Fruit fly (Drosophila melanogaster) whole organism, embryonic: ENCODE data around the gene CG10793.

Experiments
- Atf-2 ChIP-seq: fragments of 200-800 bp; sonication (Bioruptor generic); optimal IDR thresholded peaks from 2 replicates; lab custom pipeline; 2016; ENCODE audit warnings: missing biosample characterization, missing genetic modification characterization
- CG10274 ChIP-seq: fragments of 200-800 bp; sonication (Bioruptor generic); optimal IDR thresholded peaks from 3 replicates; lab custom pipeline; 2017; ENCODE audit warnings: missing biosample characterization, mild to moderate bottlenecking, missing genetic modification characterization
- CG12391 ChIP-seq: fragments of 200-800 bp; sonication (Bioruptor generic); optimal IDR thresholded peaks from 3 replicates; lab custom pipeline; 2018; ENCODE audit warnings: missing biosample characterization, mild to moderate bottlenecking, missing genetic modification characterization, moderate library complexity
- CG12942 ChIP-seq: fragments of 200-800 bp; sonication (Bioruptor generic); optimal IDR thresholded peaks from 3 replicates; lab custom pipeline; 2016; ENCODE audit warnings: missing biosample characterization, missing genetic modification characterization
- CG13775 ChIP-seq: fragments of 200-800 bp; sonication (Bioruptor generic); optimal IDR thresholded peaks from 3 replicates; lab custom pipeline; 2017; ENCODE audit warnings: missing biosample characterization, mild to moderate bottlenecking, missing genetic modification characterization
- CG15073 ChIP-seq: fragments of 200-800 bp; sonication (Bioruptor generic); optimal IDR thresholded peaks from 2 replicates; lab custom pipeline; 2016; ENCODE audit warnings: missing biosample characterization, missing genetic modification characterization
- CG17186 ChIP-seq: fragments of 200-800 bp; sonication (Bioruptor generic); optimal IDR thresholded peaks from 3 replicates; lab custom pipeline; 2017; ENCODE audit warnings: missing biosample characterization, missing genetic modification reagents, missing genetic modification characterization
- CG2199 ChIP-seq: fragments of 200-800 bp; sonication (Bioruptor generic); IDR thresholded peaks from 3 replicates; pipeline ENCODE4 v1.3.6; 2022; ENCODE audit warnings: missing biosample characterization, missing genetic modification characterization
- CG2875 ChIP-seq: fragments of 200-800 bp; sonication (Bioruptor generic); optimal IDR thresholded peaks from 2 replicates; lab custom pipeline; 2017; ENCODE audit warnings: missing biosample characterization, mild to moderate bottlenecking, missing genetic modification characterization, missing genetic modification reagents
- CG2889 ChIP-seq: fragments of 200-800 bp; sonication (Bioruptor generic); IDR thresholded peaks from 3 replicates; pipeline ENCODE4 v1.3.6; 2022; ENCODE audit warnings: missing biosample characterization, missing genetic modification characterization
- CG33213 ChIP-seq: fragments of 200-800 bp; sonication (Bioruptor generic); optimal IDR thresholded peaks from 3 replicates; lab custom pipeline; 2016; ENCODE audit warnings: missing biosample characterization, missing genetic modification characterization
- CG3847 ChIP-seq: fragments of 200-800 bp; sonication (Bioruptor generic); IDR thresholded peaks from 2 replicates; pipeline ENCODE4 v1.3.6; 2022; ENCODE audit warnings: missing biosample characterization, missing genetic modification characterization
- CG43689 ChIP-seq: fragments of 200-800 bp; sonication (Bioruptor generic); IDR thresholded peaks from 2 replicates; pipeline ENCODE4 v1.3.6; 2022; ENCODE audit warnings: missing biosample characterization, missing genetic modification characterization
- CG4404 ChIP-seq: fragments of 200-800 bp; sonication (Bioruptor generic); IDR thresholded peaks from 2 replicates; pipeline ENCODE4 v1.3.6; 2022; ENCODE audit warnings: missing biosample characterization, missing genetic modification characterization
- CG4707 ChIP-seq: fragments of 200-800 bp; sonication (Bioruptor generic); optimal IDR thresholded peaks from 2 replicates; lab custom pipeline; 2018; ENCODE audit warnings: missing biosample characterization, mild to moderate bottlenecking, missing genetic modification characterization, moderate library complexity
- CG6175 ChIP-seq: fragments of 200-800 bp; sonication (Bioruptor generic); IDR thresholded peaks from 3 replicates; pipeline ENCODE4 v1.3.6; 2022; ENCODE audit warnings: missing biosample characterization, missing genetic modification characterization
- CG6765 ChIP-seq: fragments of 200-800 bp; sonication (Bioruptor generic); optimal IDR thresholded peaks from 3 replicates; lab custom pipeline; 2017; ENCODE audit warnings: missing biosample characterization, mild to moderate bottlenecking, missing genetic modification characterization
- CG6813 ChIP-seq: fragments of 200-800 bp; sonication (Bioruptor generic); optimal IDR thresholded peaks from 2 replicates; lab custom pipeline; 2017; ENCODE audit warnings: missing biosample characterization, missing genetic modification characterization, mild to moderate bottlenecking, moderate library complexity, missing genetic modification reagents
- CG7271 ChIP-seq: fragments of 200-800 bp; sonication (Bioruptor generic); optimal IDR thresholded peaks from 2 replicates; lab custom pipeline; 2018; ENCODE audit warnings: missing biosample characterization, mild to moderate bottlenecking, missing genetic modification characterization, moderate library complexity
- CG9215 ChIP-seq: fragments of 200-800 bp; sonication (Bioruptor generic); IDR thresholded peaks from 2 replicates; pipeline ENCODE4 v1.3.6; 2022; ENCODE audit warnings: missing biosample characterization, missing genetic modification characterization
- CG9437 ChIP-seq: fragments of 200-800 bp; sonication (Bioruptor generic); optimal IDR thresholded peaks from 2 replicates; lab custom pipeline; 2018; ENCODE audit warnings: missing biosample characterization, mild to moderate bottlenecking, missing genetic modification characterization
- CG9817 ChIP-seq: fragments of 200-800 bp; sonication (Bioruptor generic); optimal IDR thresholded peaks from 2 replicates; lab custom pipeline; 2018; ENCODE audit warnings: missing biosample characterization, mild to moderate bottlenecking, missing genetic modification characterization, moderate library complexity
- D ChIP-seq, 2 experiments: fragments of 200-800 bp in 1 of 2; fragments of >200 bp in 1 of 2; sonication (Bioruptor generic) in 1 of 2; optimal IDR thresholded peaks; 2 replicates in 1 of 2; 3 replicates in 1 of 2; lab custom pipeline; 2017; ENCODE audit warnings: mild to moderate bottlenecking in 1 of 2, missing biosample characterization in 1 of 2, missing genetic modification characterization in 1 of 2, missing genetic modification reagents in 1 of 2
- D19A ChIP-seq: fragments of 200-800 bp; optimal IDR thresholded peaks from 3 replicates; lab custom pipeline; 2019; ENCODE audit warnings: missing biosample characterization, mild to moderate bottlenecking, missing genetic modification characterization, moderate library complexity
- Dbx ChIP-seq: fragments of 200-800 bp; sonication (Bioruptor generic); IDR thresholded peaks from 3 replicates; pipeline ENCODE4 v1.3.6; 2022; ENCODE audit warnings: missing biosample characterization, missing genetic modification characterization
- Drgx ChIP-seq: fragments of 200-800 bp; sonication (Bioruptor generic); IDR thresholded peaks from 2 replicates; pipeline ENCODE4 v1.3.6; 2022; ENCODE audit warnings: missing biosample characterization, missing genetic modification characterization
- H2.0 ChIP-seq: fragments of 200-800 bp; sonication (Bioruptor generic); IDR thresholded peaks from 2 replicates; pipeline ENCODE4 v1.3.6; 2022; ENCODE audit warnings: missing biosample characterization, missing genetic modification characterization
- Hmr ChIP-seq: fragments of 200-800 bp; sonication (Bioruptor generic); optimal IDR thresholded peaks from 3 replicates; lab custom pipeline; 2017; ENCODE audit warnings: mild to moderate bottlenecking, missing biosample characterization, missing genetic modification reagents, missing genetic modification characterization
- MBD-R2 ChIP-seq: fragments of 200-800 bp; sonication (Bioruptor generic); IDR thresholded peaks from 2 replicates; pipeline ENCODE4 v1.3.6; 2022; ENCODE audit warnings: missing biosample characterization, missing genetic modification characterization
- Mes4 ChIP-seq: fragments of 200-800 bp; sonication (Bioruptor generic); optimal IDR thresholded peaks from 2 replicates; lab custom pipeline; 2016; ENCODE audit warnings: missing biosample characterization, missing genetic modification characterization
- Neu2 ChIP-seq: fragments of 200-800 bp; sonication (Bioruptor generic); optimal IDR thresholded peaks from 3 replicates; lab custom pipeline; 2016; ENCODE audit warnings: missing biosample characterization, missing genetic modification characterization, borderline replicate concordance
- da ChIP-seq: fragments of 200-800 bp; sonication (Bioruptor generic); optimal IDR thresholded peaks from 2 replicates; lab custom pipeline; 2016; ENCODE audit warnings: missing biosample characterization, missing genetic modification characterization
- danr ChIP-seq: fragments of 200-800 bp; sonication (Bioruptor generic); IDR thresholded peaks from 2 replicates; pipeline ENCODE4 v1.3.6; 2022; ENCODE audit warnings: missing biosample characterization, missing genetic modification characterization
- disco-r ChIP-seq: fragments of 200-800 bp; sonication (Bioruptor generic); optimal IDR thresholded peaks from 2 replicates; lab custom pipeline; 2016; ENCODE audit warnings: missing biosample characterization, missing genetic modification characterization
- dm ChIP-seq: fragments of 200-800 bp; sonication (Bioruptor generic); optimal IDR thresholded peaks from 3 replicates; lab custom pipeline; 2016; ENCODE audit warnings: missing biosample characterization, missing genetic modification characterization
- dmrt11E ChIP-seq: fragments of 200-800 bp; sonication (Bioruptor generic); optimal IDR thresholded peaks from 3 replicates; lab custom pipeline; 2018; ENCODE audit warnings: missing biosample characterization, mild to moderate bottlenecking, missing genetic modification characterization, moderate library complexity
- gem ChIP-seq: fragments of 200-800 bp; sonication (Bioruptor generic); optimal IDR thresholded peaks from 2 replicates; lab custom pipeline; 2019; ENCODE audit warnings: missing biosample characterization, mild to moderate bottlenecking, missing genetic modification characterization, moderate library complexity
- inv ChIP-seq: fragments of 200-800 bp; sonication (Bioruptor generic); IDR thresholded peaks from 2 replicates; pipeline ENCODE4 v1.3.6; 2022; ENCODE audit warnings: missing biosample characterization, missing genetic modification characterization; ENCODE audit not compliant: partially characterized antibody
- jing ChIP-seq: fragments of 200-800 bp; sonication (Bioruptor generic); optimal IDR thresholded peaks from 2 replicates; lab custom pipeline; 2018; ENCODE audit warnings: missing biosample characterization, mild to moderate bottlenecking, missing genetic modification characterization
- odd ChIP-seq: fragments of 200-800 bp; sonication (Bioruptor generic); optimal IDR thresholded peaks from 2 replicates; lab custom pipeline; 2017; ENCODE audit warnings: missing biosample characterization, mild to moderate bottlenecking, missing genetic modification characterization
- pfk ChIP-seq: fragments of 200-800 bp; sonication (Bioruptor generic); optimal IDR thresholded peaks from 2 replicates; lab custom pipeline; 2018; ENCODE audit warnings: missing biosample characterization, mild to moderate bottlenecking, missing genetic modification characterization, moderate library complexity
- pum ChIP-seq: fragments of 200-800 bp; sonication (Bioruptor generic); optimal IDR thresholded peaks from 2 replicates; lab custom pipeline; 2016; ENCODE audit warnings: missing biosample characterization, missing genetic modification characterization
- repo ChIP-seq: fragments of 200-800 bp; sonication (Bioruptor generic); optimal IDR thresholded peaks from 2 replicates; lab custom pipeline; 2016; ENCODE audit warnings: missing biosample characterization, missing genetic modification characterization
- slbo ChIP-seq: fragments of 200-800 bp; sonication (Bioruptor generic); IDR thresholded peaks from 2 replicates; pipeline ENCODE4 v1.3.6; 2022; ENCODE audit warnings: missing biosample characterization, missing genetic modification characterization
- ssp ChIP-seq: fragments of 200-800 bp; sonication (Bioruptor generic); IDR thresholded peaks from 2 replicates; pipeline ENCODE4 v1.3.6; 2022; ENCODE audit warnings: missing biosample characterization, missing genetic modification characterization
- tgo ChIP-seq: fragments of 200-800 bp; sonication (Bioruptor generic); IDR thresholded peaks from 3 replicates; pipeline ENCODE4 v1.3.6; 2022; ENCODE audit warnings: missing biosample characterization, missing genetic modification characterization
- tna ChIP-seq: fragments of 200-800 bp; sonication (Bioruptor generic); IDR thresholded peaks from 2 replicates; pipeline ENCODE4 v1.3.6; 2022; ENCODE audit warnings: missing biosample characterization, missing genetic modification characterization; ENCODE audit not compliant: partially characterized antibody
- toy ChIP-seq: fragments of 200-800 bp; sonication (Bioruptor generic); IDR thresholded peaks from 2 replicates; pipeline ENCODE4 v1.3.6; 2022; ENCODE audit warnings: missing biosample characterization, missing genetic modification characterization
- usp ChIP-seq: fragments of >200 bp; optimal IDR thresholded peaks from 2 replicates; lab custom pipeline; 2017; ENCODE audit warnings: missing biosample characterization, missing genetic modification characterization
- vvl ChIP-seq: fragments of 200-800 bp; sonication (Bioruptor generic); IDR thresholded peaks from 2 replicates; pipeline ENCODE4 v1.3.6; 2022; ENCODE audit warnings: missing biosample characterization, missing genetic modification characterization

The CG10793 gene

DNA sequence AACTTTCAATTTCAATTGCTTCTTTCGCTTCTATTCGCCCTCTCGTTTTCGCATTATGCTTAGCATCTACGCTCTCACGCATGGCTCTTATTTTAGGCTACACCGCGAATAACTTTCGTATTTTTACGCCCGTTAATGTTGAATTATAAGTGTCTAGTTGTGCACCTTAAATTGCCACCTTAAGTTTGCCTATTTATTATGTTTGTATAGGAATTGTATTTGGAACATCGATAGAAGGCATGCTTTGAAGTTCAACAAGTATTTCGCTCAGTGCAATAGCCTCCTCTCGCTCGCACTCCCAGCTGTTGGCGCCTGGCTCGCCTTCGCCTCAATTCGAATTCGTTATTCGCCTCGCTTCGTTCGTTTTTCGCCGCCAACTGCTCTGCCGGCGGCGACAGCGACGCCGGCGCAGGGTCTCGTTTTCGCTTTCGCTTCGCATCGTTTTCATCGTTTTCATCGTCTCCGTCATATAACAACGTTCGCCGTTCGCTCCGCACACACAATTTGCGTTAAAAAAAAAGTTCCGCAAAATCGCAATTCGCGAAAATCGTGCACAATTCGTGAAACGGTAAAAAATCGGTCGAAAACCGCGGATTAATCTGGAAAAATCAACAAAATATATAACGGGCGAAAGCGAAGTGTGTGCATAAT lies 21.3 kb downstream of the CG10793 start (continued):
- TF ChIP-seq CG33213 (peak; percentile 98), Atf-2 (GFP tag; lab: Kevin White, UChicago) (peak; percentile 98), CG4404 (peak; percentile 93), pfk (no peak), CG12942 (peak; percentile 97), CG6175 (GFP tag; lab: Robert Waterston, UW) (peak; percentile 93), CG4707 (GFP tag; lab: Kevin White, UChicago) (peak; percentile 89), CG15073 (GFP tag; lab: Kevin White, UChicago) (peak; percentile 79), jing (peak; percentile 96), CG6765 (GFP tag; lab: Kevin White, UChicago) (peak; percentile 90), vvl (GFP tag; lab: Robert Waterston, UW) (peak; percentile 98), CG7271 (tag; lab: Kevin White, UChicago) (peak; percentile 78), D (optimal IDR thresholded peaks at IDR 0.05; lab: Kevin White, UChicago) (no peak), D (GFP tag; optimal IDR thresholded peaks at IDR 0.05; lab: Kevin White, UChicago) (peak; percentile 95), pum (GFP tag; lab: Kevin White, UChicago) (peak; percentile 98), CG17186 (peak; percentile 89), usp (no peak), MBD-R2 (peak; percentile 95), CG10274 (GFP tag; lab: Kevin White, UChicago) (peak; percentile 91), CG6813 (GFP tag; lab: Kevin White, UChicago) (peak; percentile 96), CG9437 (GFP tag; lab: Kevin White, UChicago) (peak; percentile 88), CG43689 (GFP tag; lab: Robert Waterston, UW) (peak; percentile 91), CG9215 (GFP tag; lab: Robert Waterston, UW) (peak; percentile 96), disco-r (GFP tag; lab: Kevin White, UChicago) (peak; percentile 96), tgo (GFP tag; lab: Robert Waterston, UW) (peak; percentile 97), H2.0 (GFP tag; lab: Robert Waterston, UW) (peak; percentile 96), gem (peak; percentile 98), CG2199 (GFP tag; lab: Robert Waterston, UW) (peak; percentile 96; the same call in 2 of the 3 replicates), toy (GFP tag; lab: Robert Waterston, UW) (peak; percentile 90), CG2889 (GFP tag; lab: Robert Waterston, UW) (peak; percentile 96), Neu2 (GFP tag; lab: Kevin White, UChicago) (peak; percentile 89), tna (GFP tag; lab: Robert Waterston, UW) (no peak), ssp (GFP tag; lab: Robert Waterston, UW) (peak; percentile 88), CG9817 (peak; percentile 96), slbo (GFP tag; lab: Robert Waterston, UW) (peak; percentile 99), danr (GFP tag; lab: Robert Waterston, UW) (peak; percentile 95), dm (GFP tag; lab: Kevin White, UChicago) (peak; percentile 96), dmrt11E (tag; lab: Kevin White, UChicago) (peak; percentile 88), da (GFP tag; lab: Kevin White, UChicago) (peak; percentile 96), CG2875 (GFP tag; lab: Kevin White, UChicago) (peak; percentile 94), CG3847 (GFP tag; lab: Robert Waterston, UW) (peak; percentile 97), Hmr (peak; percentile 98), CG12391 (tag; lab: Kevin White, UChicago) (peak; percentile 96), Drgx (GFP tag; lab: Robert Waterston, UW) (peak; percentile 99), Mes4 (GFP tag; lab: Kevin White, UChicago) (peak; percentile 96), repo (peak; percentile 97), Dbx (peak; percentile 97), odd (peak; percentile 90), inv (GFP tag; lab: Robert Waterston, UW) (no peak), D19A (tag; lab: Kevin White, UChicago) (peak; percentile 89), CG13775 (peak; percentile 96)
